Worm (Caenorhabditis elegans): ENCODE data around the gene cutl-27.

ce11 chrIV:11878249-11878648 lies at the start of gene cutl-27:
- TF ChIP-seq blmp-1 (tag; optimal IDR thresholded peaks at IDR 0.05) (no peak), hlh-1 (tag; optimal IDR thresholded peaks at IDR 0.05) (no peak), mab-5 (tag; optimal IDR thresholded peaks at IDR 0.05) (no peak), ztf-11 (tag; optimal IDR thresholded peaks at IDR 0.05) (no peak), ceh-43 (GFP tag; optimal IDR thresholded peaks at IDR 0.05) (no peak), nhr-12 (tag; optimal IDR thresholded peaks at IDR 0.05) (no peak), elt-3 (tag; optimal IDR thresholded peaks at IDR 0.05) (no peak), lin-32 (GFP tag; optimal IDR thresholded peaks at IDR 0.05) (no peak), ces-1 (GFP tag; optimal IDR thresholded peaks at IDR 0.05) (no peak), unc-39 (tag; optimal IDR thresholded peaks at IDR 0.05) (no peak), flh-1 (GFP tag; optimal IDR thresholded peaks at IDR 0.05) (no peak)

All from whole organism, mixed stage, embryonic.